Worm (Caenorhabditis elegans): ENCODE data around the gene spas-1.

DNA sequence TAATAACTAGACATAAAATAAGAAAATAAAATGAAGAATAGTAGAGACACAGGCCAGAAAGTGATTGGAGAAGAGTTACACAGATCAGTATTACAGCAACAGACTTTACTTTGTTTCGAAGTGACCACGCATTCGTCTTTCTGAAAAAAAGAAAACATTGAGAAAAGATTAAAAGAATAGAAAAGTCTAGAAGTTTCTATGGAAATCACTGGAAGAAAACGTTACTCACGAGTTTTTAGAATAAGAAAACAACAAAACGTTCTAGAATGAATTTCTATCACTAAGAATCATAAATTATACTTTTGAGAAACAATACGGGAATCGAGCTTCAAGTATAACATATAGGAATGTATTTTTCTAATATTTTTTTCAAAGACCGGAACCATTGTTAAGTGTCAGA lies 20.0 kb upstream of the spas-1 start:
- no peak for TF ChIP-seq unc-39 (tag; optimal IDR thresholded peaks at IDR 0.05)
- TF ChIP-seq unc-62 (GFP tag; optimal IDR thresholded peaks at IDR 0.05) = no peak
- TF ChIP-seq lsy-2 (tag; optimal IDR thresholded peaks at IDR 0.05) = no peak
- no peak for TF ChIP-seq skn-1 (tag; optimal IDR thresholded peaks at IDR 0.05)
- TF ChIP-seq ztf-4 (tag; optimal IDR thresholded peaks at IDR 0.05) = no peak
- TF ChIP-seq nhr-12 (tag; optimal IDR thresholded peaks at IDR 0.05) = no peak
